Worm (Caenorhabditis elegans) whole organism, L4 larva: ENCODE results near the gene fbxa-152.
A peak's percentile ranks its signal among the peaks of the same experiment; 100 is the strongest.

ENCODE experiments used
- F26F4.8 ChIP-seq: fragments of 200-800 bp; sonication (Bioruptor generic); conservative IDR thresholded peaks from 2 replicates; pipeline ENCODE4 v1.3.6; 2022; ENCODE audit warnings: missing genetic modification characterization, missing compliant biosample characterization
- T26A8.4 ChIP-seq: fragments of 200-800 bp; sonication (Bioruptor generic); IDR thresholded peaks from 2 replicates; pipeline ENCODE4 v1.3.6; 2022; ENCODE audit warnings: missing genetic modification characterization, missing compliant biosample characterization
- Y48G9A.11 ChIP-seq: fragments of 200-800 bp; sonication (Bioruptor generic); IDR thresholded peaks from 2 replicates; pipeline ENCODE4 v1.3.6; 2022; ENCODE audit warnings: missing genetic modification reagents, missing genetic modification characterization, missing compliant biosample characterization
- Y75B8A.6 ChIP-seq: fragments of 200-800 bp; sonication (Bioruptor generic); IDR thresholded peaks from 2 replicates; pipeline ENCODE4 v1.3.6; 2022; ENCODE audit warnings: missing genetic modification reagents, missing genetic modification characterization, missing compliant biosample characterization
- ZK546.5 ChIP-seq, 2 experiments: sonication (generic microtip); optimal IDR thresholded peaks; 2 replicates each; lab custom pipeline; 2017; ENCODE audit warnings: missing biosample characterization in 2 of 2, missing genetic modification characterization in 2 of 2
- aha-1 ChIP-seq: fragments of 150-350 bp; peaks from one replicate; lab custom pipeline; 2014; ENCODE audit warnings: missing biosample characterization, missing genetic modification characterization
- ama-1 ChIP-seq: fragments of 150-350 bp; optimal IDR thresholded peaks from 2 replicates; lab custom pipeline; 2014; ENCODE audit warnings: inconsistent platforms, mixed read lengths
- arid-1 ChIP-seq: fragments of 200-800 bp; sonication (Bioruptor generic); conservative IDR thresholded peaks from 2 replicates; pipeline ENCODE4 v1.3.6; 2022; ENCODE audit warnings: missing genetic modification reagents, missing genetic modification characterization, missing compliant biosample characterization
- ceh-20 ChIP-seq: fragments of 200-800 bp; sonication (Bioruptor generic); IDR thresholded peaks from 2 replicates; pipeline ENCODE4 v1.3.6; 2022; ENCODE audit warnings: missing genetic modification reagents, missing genetic modification characterization, missing compliant biosample characterization
- ceh-28 ChIP-seq: fragments of 150-350 bp; optimal IDR thresholded peaks from 2 replicates; lab custom pipeline; 2014; ENCODE audit warnings: missing biosample characterization, missing genetic modification reagents, missing genetic modification characterization
- ces-1 ChIP-seq: fragments of 150-350 bp; sonication (generic microtip); optimal IDR thresholded peaks from 4 replicates; lab custom pipeline; 2014; ENCODE audit warnings: missing biosample characterization, missing genetic modification reagents, missing genetic modification characterization
- cey-2 ChIP-seq: sonication (generic microtip); optimal IDR thresholded peaks from 3 replicates; lab custom pipeline; 2017; ENCODE audit warnings: missing genetic modification characterization, mild to moderate bottlenecking, missing compliant biosample characterization, antibody characterized with exemption, borderline replicate concordance; ENCODE audit not compliant: insufficient read depth
- ctbp-1 ChIP-seq: fragments of 200-800 bp; sonication (Bioruptor generic); IDR thresholded peaks from 2 replicates; pipeline ENCODE4 v1.3.6; 2022; ENCODE audit warnings: missing genetic modification reagents, missing genetic modification characterization, missing compliant biosample characterization
- daf-16 ChIP-seq, 3 experiments: sonication (generic microtip); optimal IDR thresholded peaks; 2 replicates each; lab custom pipeline; 2016 to 2017; ENCODE audit warnings: missing genetic modification characterization in 3 of 3, missing genetic modification reagents in 3 of 3, mild to moderate bottlenecking in 2 of 3, missing compliant biosample characterization in 2 of 3, missing biosample characterization in 1 of 3, moderate library complexity in 1 of 3
- daf-19 ChIP-seq: fragments of 200-800 bp; sonication (Bioruptor generic); conservative IDR thresholded peaks from 2 replicates; pipeline ENCODE4 v1.3.6; 2022; ENCODE audit warnings: missing genetic modification characterization, missing compliant biosample characterization
- dmd-9 ChIP-seq: fragments of 200-800 bp; sonication (Bioruptor generic); IDR thresholded peaks from 2 replicates; pipeline ENCODE4 v1.3.6; 2022; ENCODE audit warnings: missing genetic modification reagents, missing genetic modification characterization, missing compliant biosample characterization
- dpl-1 ChIP-seq: fragments of 150-350 bp; optimal IDR thresholded peaks from 2 replicates; lab custom pipeline; 2014; ENCODE audit warnings: missing biosample characterization, missing genetic modification reagents, missing genetic modification characterization
- egl-27 ChIP-seq: sonication (generic microtip); optimal IDR thresholded peaks from 3 replicates; lab custom pipeline; 2017; ENCODE audit warnings: missing biosample characterization, missing genetic modification reagents, missing genetic modification characterization
- egl-43 ChIP-seq: fragments of 200-800 bp; sonication (Bioruptor generic); IDR thresholded peaks from 2 replicates; pipeline ENCODE4 v1.3.6; 2022; ENCODE audit warnings: missing genetic modification reagents, missing genetic modification characterization, missing compliant biosample characterization
- gei-8 ChIP-seq: fragments of 200-800 bp; sonication (Bioruptor generic); optimal IDR thresholded peaks from 2 replicates; lab custom pipeline; 2018; ENCODE audit warnings: mild to moderate bottlenecking, missing genetic modification characterization, missing compliant biosample characterization
- hif-1 ChIP-seq, 2 experiments: sonication (generic microtip); optimal IDR thresholded peaks; 2 replicates each; lab custom pipeline; 2016 to 2017; ENCODE audit warnings: missing compliant biosample characterization in 2 of 2, missing genetic modification characterization in 2 of 2, missing genetic modification reagents in 2 of 2, missing genotype in 2 of 2, mild to moderate bottlenecking in 1 of 2
- hlh-11 ChIP-seq: fragments of 200-800 bp; sonication (Bioruptor generic); optimal IDR thresholded peaks from 2 replicates; lab custom pipeline; 2018; ENCODE audit warnings: mild to moderate bottlenecking, missing genetic modification characterization, missing compliant biosample characterization
- hlh-30 ChIP-seq: sonication (generic microtip); optimal IDR thresholded peaks from 2 replicates; lab custom pipeline; 2017; ENCODE audit warnings: antibody characterized with exemption, mild to moderate bottlenecking, missing genetic modification characterization, missing compliant biosample characterization; ENCODE audit not compliant: insufficient read depth
- hmg-1.1 ChIP-seq: fragments of 200-800 bp; sonication (Bioruptor generic); IDR thresholded peaks from 2 replicates; pipeline ENCODE4 v1.3.6; 2022; ENCODE audit warnings: missing genetic modification reagents, missing genetic modification characterization, missing compliant biosample characterization
- jun-1 ChIP-seq: fragments of 150-350 bp; optimal IDR thresholded peaks from 2 replicates; lab custom pipeline; 2014; ENCODE audit warnings: missing biosample characterization, missing genetic modification reagents, missing genetic modification characterization
- lim-7 ChIP-seq: fragments of 200-800 bp; sonication (Bioruptor generic); IDR thresholded peaks from 2 replicates; pipeline ENCODE4 v1.3.6; 2022; ENCODE audit warnings: missing genetic modification characterization, missing compliant biosample characterization
- lin-13 ChIP-seq: fragments of 150-350 bp; optimal IDR thresholded peaks from 2 replicates; lab custom pipeline; 2014; ENCODE audit warnings: missing biosample characterization, missing genetic modification reagents, missing genetic modification characterization
- lin-38 ChIP-seq: fragments of 200-800 bp; sonication (Bioruptor generic); IDR thresholded peaks from 2 replicates; pipeline ENCODE4 v1.3.6; 2022; ENCODE audit warnings: missing genetic modification reagents, missing genetic modification characterization, missing compliant biosample characterization
- lin-39 ChIP-seq: fragments of 150-350 bp; optimal IDR thresholded peaks from 2 replicates; lab custom pipeline; 2014; ENCODE audit warnings: missing biosample characterization, missing genetic modification reagents, missing genetic modification characterization
- lsy-2 ChIP-seq, 2 experiments: fragments of 150-350 bp in 1 of 2; sonication (generic microtip) in 1 of 2; optimal IDR thresholded peaks; 2 replicates each; lab custom pipeline; 2014 to 2017; ENCODE audit warnings: missing biosample characterization in 2 of 2, missing genetic modification characterization in 2 of 2
- madf-9 ChIP-seq: fragments of 200-800 bp; sonication (Bioruptor generic); conservative IDR thresholded peaks from 2 replicates; pipeline ENCODE4 v1.3.6; 2022; ENCODE audit warnings: missing genetic modification reagents, missing genetic modification characterization, missing compliant biosample characterization
- mdt-29 ChIP-seq: fragments of 200-800 bp; sonication (Bioruptor generic); IDR thresholded peaks from 2 replicates; pipeline ENCODE4 v1.3.6; 2022; ENCODE audit warnings: missing genetic modification reagents, missing genetic modification characterization, missing compliant biosample characterization
- mes-2 ChIP-seq: sonication (generic microtip); optimal IDR thresholded peaks from 2 replicates; lab custom pipeline; 2016; ENCODE audit warnings: missing genotype, mild to moderate bottlenecking, missing genetic modification characterization, missing compliant biosample characterization; ENCODE audit not compliant: poor library complexity, severe bottlenecking
- mxl-2 ChIP-seq: fragments of 200-800 bp; sonication (Bioruptor generic); conservative IDR thresholded peaks from 2 replicates; pipeline ENCODE4 v1.3.6; 2022; ENCODE audit warnings: missing genetic modification reagents, missing genetic modification characterization, missing compliant biosample characterization
- mxl-3 ChIP-seq: fragments of 200-800 bp; sonication (Bioruptor generic); optimal IDR thresholded peaks from 2 replicates; lab custom pipeline; 2018; ENCODE audit warnings: mild to moderate bottlenecking, missing genetic modification characterization, missing compliant biosample characterization
- nhr-237 ChIP-seq: sonication (generic microtip); optimal IDR thresholded peaks from 2 replicates; lab custom pipeline; 2017; ENCODE audit warnings: missing biosample characterization, missing genetic modification characterization
- nhr-48 ChIP-seq: sonication (generic microtip); optimal IDR thresholded peaks from 2 replicates; lab custom pipeline; 2016; ENCODE audit warnings: mild to moderate bottlenecking, missing genetic modification characterization, missing compliant biosample characterization
- nhr-76 ChIP-seq: fragments of 150-350 bp; optimal IDR thresholded peaks from 2 replicates; lab custom pipeline; 2014; ENCODE audit warnings: missing biosample characterization, missing genetic modification characterization
- pqm-1 ChIP-seq: sonication (generic microtip); optimal IDR thresholded peaks from 2 replicates; lab custom pipeline; 2017; ENCODE audit warnings: missing biosample characterization, missing genetic modification characterization
- rbr-2 ChIP-seq: sonication (generic microtip); optimal IDR thresholded peaks from 2 replicates; lab custom pipeline; 2016; ENCODE audit warnings: missing genotype, missing genetic modification characterization, missing compliant biosample characterization
- set-16 ChIP-seq: fragments of 200-800 bp; sonication (Bioruptor generic); IDR thresholded peaks from 2 replicates; pipeline ENCODE4 v1.3.6; 2022; ENCODE audit warnings: missing genetic modification reagents, missing genetic modification characterization, missing compliant biosample characterization
- snpc-4 ChIP-seq: fragments of 150-350 bp; optimal IDR thresholded peaks from 2 replicates; lab custom pipeline; 2014; ENCODE audit warnings: missing biosample characterization, missing genetic modification characterization
- spr-1 ChIP-seq: sonication (generic microtip); optimal IDR thresholded peaks from 2 replicates; lab custom pipeline; 2016; ENCODE audit warnings: mild to moderate bottlenecking, missing genetic modification characterization, missing compliant biosample characterization
- spr-3 ChIP-seq: fragments of 200-800 bp; sonication (Bioruptor generic); optimal IDR thresholded peaks from 2 replicates; lab custom pipeline; 2018; ENCODE audit warnings: mild to moderate bottlenecking, missing genetic modification characterization, missing compliant biosample characterization
- unc-39 ChIP-seq: sonication (generic microtip); optimal IDR thresholded peaks from 2 replicates; lab custom pipeline; 2017; ENCODE audit warnings: missing biosample characterization, missing genetic modification characterization
- vab-7 ChIP-seq: fragments of 200-800 bp; sonication (Bioruptor generic); IDR thresholded peaks from 2 replicates; pipeline ENCODE4 v1.3.6; 2022; ENCODE audit warnings: missing genetic modification reagents, missing genetic modification characterization, missing compliant biosample characterization
- zfp-2 ChIP-seq: sonication (generic microtip); optimal IDR thresholded peaks from 2 replicates; lab custom pipeline; 2016; ENCODE audit warnings: mild to moderate bottlenecking, missing genetic modification characterization, missing compliant biosample characterization
- zfp-3 ChIP-seq: fragments of 200-800 bp; sonication (Bioruptor generic); conservative IDR thresholded peaks from 2 replicates; pipeline ENCODE4 v1.3.6; 2022; ENCODE audit warnings: missing genetic modification reagents, missing genetic modification characterization, missing compliant biosample characterization
- zip-2 ChIP-seq: fragments of 150-350 bp; optimal IDR thresholded peaks from 2 replicates; lab custom pipeline; 2014; ENCODE audit warnings: missing biosample characterization, missing genetic modification characterization
- ztf-11 ChIP-seq: fragments of 150-350 bp; optimal IDR thresholded peaks from 2 replicates; lab custom pipeline; 2014; ENCODE audit warnings: missing biosample characterization, missing genetic modification characterization

fbxa-152 gene

DNA sequence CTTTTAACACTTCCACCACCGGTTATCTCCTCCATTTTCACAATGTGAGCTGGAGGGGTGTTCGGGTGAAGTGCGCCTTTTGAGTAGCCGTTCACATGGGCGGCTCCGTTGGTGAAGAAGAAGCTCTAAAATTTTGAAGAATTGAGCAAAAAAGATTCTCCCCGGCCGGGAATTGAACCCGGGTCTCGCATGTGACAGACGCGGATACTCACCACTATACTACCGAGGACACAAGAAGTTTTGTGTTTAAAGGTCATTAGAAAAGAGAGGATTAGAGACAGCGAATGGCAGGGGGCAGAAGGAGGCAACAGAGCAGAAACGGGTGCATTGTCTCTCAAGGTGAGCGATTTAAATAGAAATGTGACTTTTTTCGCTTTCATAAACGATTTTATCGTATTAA is 50.5 kb downstream of the fbxa-152 start (continued):
- TF ChIP-seq mes-2 (tag; lab: Kevin White, UChicago): peak; percentile 52
- TF ChIP-seq daf-19 (GFP tag; lab: Robert Waterston, UW): no peak
- TF ChIP-seq unc-39 (tag; lab: Kevin White, UChicago): no peak
- peak; percentile 79 for TF ChIP-seq hmg-1.1
- TF ChIP-seq Y48G9A.11: peak; percentile 47; the same call in 1 of the 2 replicates
- peak; percentile 10 for TF ChIP-seq dpl-1
- TF ChIP-seq ctbp-1 (GFP tag; lab: Robert Waterston, UW): 0 out of 2 replicates have a peak, but pooled peaks have one; percentile 26
- peak; percentile 47 for TF ChIP-seq lin-13
- TF ChIP-seq ama-1: no peak
- no peak for TF ChIP-seq snpc-4 (tag; lab: Kevin White, UChicago)
- peak; percentile 87 for TF ChIP-seq F26F4.8 (GFP tag; lab: Robert Waterston, UW)
- peak in 1 of 2 experiments; percentile 27 for TF ChIP-seq lsy-2 (tag; optimal IDR thresholded peaks at IDR 0.05; lab: Kevin White, UChicago)
- TF ChIP-seq ceh-28 (tag; lab: Kevin White, UChicago): no peak
- TF ChIP-seq ceh-20 (GFP tag; lab: Robert Waterston, UW): no peak
- TF ChIP-seq zfp-3 (GFP tag; lab: Robert Waterston, UW): no peak
- TF ChIP-seq zfp-2 (tag; lab: Kevin White, UChicago): no peak
- TF ChIP-seq mxl-3 (GFP tag; lab: Kevin White, UChicago): peak; percentile 50
- no peak for TF ChIP-seq gei-8
- no peak for TF ChIP-seq lin-39
- peak; percentile 90 for TF ChIP-seq hlh-30 (tag; lab: Kevin White, UChicago)
- TF ChIP-seq ces-1 (GFP tag; lab: Kevin White, UChicago): no peak
- TF ChIP-seq mdt-29 (GFP tag; lab: Robert Waterston, UW): peak; percentile 76
- no peak for TF ChIP-seq ztf-11 (tag; lab: Kevin White, UChicago)
- no peak for TF ChIP-seq pqm-1 (tag; lab: Kevin White, UChicago)
- peak in 1 of 2 experiments; percentile 35 for TF ChIP-seq hif-1 (tag; optimal IDR thresholded peaks at IDR 0.05; lab: Kevin White, UChicago)
- TF ChIP-seq egl-43 (GFP tag; lab: Robert Waterston, UW): peak; percentile 95
- no peak for TF ChIP-seq jun-1
- TF ChIP-seq vab-7 (GFP tag; lab: Robert Waterston, UW): peak; percentile 69; the same call in 1 of the 2 replicates
- TF ChIP-seq spr-1 (tag; lab: Kevin White, UChicago): peak; percentile 46
- peak; percentile 98 for TF ChIP-seq aha-1 (tag; lab: Kevin White, UChicago)
- TF ChIP-seq zip-2 (tag; lab: Kevin White, UChicago): no peak
- TF ChIP-seq lin-38 (GFP tag; lab: Robert Waterston, UW): peak; percentile 71
- TF ChIP-seq Y75B8A.6 (GFP tag; lab: Robert Waterston, UW): 0 out of 2 replicates have a peak, but pooled peaks have one; percentile 60
- peak in 1 of 2 experiments; percentile 28 for TF ChIP-seq daf-16 (GFP tag; optimal IDR thresholded peaks at IDR 0.05; lab: Kevin White, UChicago)
- TF ChIP-seq daf-16 (tag; optimal IDR thresholded peaks at IDR 0.05; lab: Kevin White, UChicago): peak; percentile 32
- no peak for TF ChIP-seq mxl-2 (GFP tag; lab: Robert Waterston, UW)
- TF ChIP-seq dmd-9 (GFP tag; lab: Robert Waterston, UW): 0 out of 2 replicates have a peak, but pooled peaks have one; percentile 32
- peak; percentile 82 for TF ChIP-seq madf-9
- no peak for TF ChIP-seq egl-27 (tag; lab: Kevin White, UChicago)
- peak; percentile 43 for TF ChIP-seq hlh-11 (tag; lab: Kevin White, UChicago)
- no peak for TF ChIP-seq ZK546.5 (tag; optimal IDR thresholded peaks at IDR 0.05; lab: Kevin White, UChicago)
- TF ChIP-seq nhr-48: peak; percentile 25
- peak; percentile 89 for TF ChIP-seq lim-7 (GFP tag; lab: Robert Waterston, UW)
- no peak for TF ChIP-seq cey-2 (tag; lab: Kevin White, UChicago)
- no peak for TF ChIP-seq nhr-237
- TF ChIP-seq arid-1 (GFP tag; lab: Robert Waterston, UW): peak; percentile 73
- TF ChIP-seq spr-3 (GFP tag; lab: Kevin White, UChicago): peak; percentile 53
- TF ChIP-seq rbr-2 (tag; lab: Kevin White, UChicago): peak; percentile 45
- no peak for TF ChIP-seq nhr-76 (tag; lab: Kevin White, UChicago)
- peak; percentile 60; the same call in 1 of the 2 replicates for TF ChIP-seq T26A8.4 (GFP tag; lab: Robert Waterston, UW)
- TF ChIP-seq set-16: 0 out of 2 replicates have a peak, but pooled peaks have one; percentile 33
